Fruit fly (Drosophila melanogaster): Measurements from ENCODE around the gene CG13605.

- TF ChIP-seq insv (optimal IDR thresholded peaks at IDR 0.05) = no peak
- TF ChIP-seq ttk (optimal IDR thresholded peaks at IDR 0.05) = no peak
- TF ChIP-seq Sin3A (optimal IDR thresholded peaks at IDR 0.05) = no peak
Observed at dm6 chr3R:24069965-24070364, 42.2 kb downstream of the CG13605 start.

All from Kc167 (cell line).